Worm (Caenorhabditis elegans) whole organism, young adult: Measurements from ENCODE around the gene F47E1.4.

ENCODE experiments used
- F33H1.4 ChIP-seq: fragments of 200-800 bp; sonication (Bioruptor generic); IDR thresholded peaks from 2 replicates; pipeline ENCODE4 v1.3.6; 2022; ENCODE audit warnings: missing genetic modification reagents, missing genetic modification characterization, missing compliant biosample characterization
- aptf-3 ChIP-seq: fragments of 200-800 bp; sonication (Bioruptor generic); IDR thresholded peaks from 2 replicates; pipeline ENCODE4 v1.3.6; 2022; ENCODE audit warnings: missing genetic modification characterization, missing compliant biosample characterization
- die-1 ChIP-seq: sonication (generic microtip); optimal IDR thresholded peaks from 2 replicates; lab custom pipeline; 2016; ENCODE audit warnings: missing genotype, mild to moderate bottlenecking, missing genetic modification characterization, missing compliant biosample characterization
- dpl-1 ChIP-seq: fragments of 150-350 bp; optimal IDR thresholded peaks from 2 replicates; lab custom pipeline; 2014; ENCODE audit warnings: missing biosample characterization, missing genetic modification reagents, missing genetic modification characterization
- him-1 ChIP-seq: sonication (generic microtip); optimal IDR thresholded peaks from 2 replicates; lab custom pipeline; 2016; ENCODE audit warnings: missing genotype, missing genetic modification reagents, missing genetic modification characterization, missing compliant biosample characterization
- lin-35 ChIP-seq, 3 experiments: fragments of 150-350 bp in 2 of 3; sonication (generic microtip) in 1 of 3; optimal IDR thresholded peaks; 2 replicates each; lab custom pipeline; 2014 to 2018; ENCODE audit warnings: missing biosample characterization in 3 of 3, missing genetic modification characterization in 3 of 3, missing genetic modification reagents in 3 of 3
- lin-54 ChIP-seq: fragments of 200-800 bp; sonication (Bioruptor generic); optimal IDR thresholded peaks from 2 replicates; lab custom pipeline; 2018; ENCODE audit warnings: mild to moderate bottlenecking, missing genetic modification characterization, missing compliant biosample characterization
- mxl-1 ChIP-seq: sonication (generic microtip); optimal IDR thresholded peaks from 2 replicates; lab custom pipeline; 2016; ENCODE audit warnings: missing genetic modification characterization, missing compliant biosample characterization
- sptf-2 ChIP-seq: fragments of 200-800 bp; sonication (Bioruptor generic); optimal IDR thresholded peaks from 2 replicates; lab custom pipeline; 2018; ENCODE audit warnings: mild to moderate bottlenecking, missing genetic modification characterization, missing compliant biosample characterization
- tbp1 ChIP-seq: fragments of 200-800 bp; sonication (Bioruptor generic); optimal IDR thresholded peaks from 2 replicates; lab custom pipeline; 2018; ENCODE audit warnings: mild to moderate bottlenecking, missing genetic modification characterization, missing compliant biosample characterization
- ztf-3 ChIP-seq: fragments of 200-800 bp; sonication (Bioruptor generic); optimal IDR thresholded peaks from 2 replicates; lab custom pipeline; 2018; ENCODE audit warnings: mild to moderate bottlenecking, missing genetic modification characterization, missing compliant biosample characterization

- TF ChIP-seq aptf-3 (GFP tag; lab: Robert Waterston, UW), result no peak
- TF ChIP-seq mxl-1 (tag; lab: Kevin White, UChicago), result no peak
- no peak for TF ChIP-seq him-1 (tag; lab: Kevin White, UChicago)
- no peak for TF ChIP-seq ztf-3 (GFP tag; lab: Kevin White, UChicago)
- TF ChIP-seq die-1 (tag; lab: Kevin White, UChicago), result no peak
- no peak for TF ChIP-seq lin-35 (GFP tag; optimal IDR thresholded peaks at IDR 0.05; lab: Kevin White, UChicago)
- TF ChIP-seq lin-54 (GFP tag; lab: Kevin White, UChicago), result no peak
- TF ChIP-seq F33H1.4 (GFP tag; lab: Robert Waterston, UW), result no peak
- no peak for TF ChIP-seq sptf-2 (GFP tag; lab: Kevin White, UChicago)
- no peak for TF ChIP-seq tbp1 (GFP tag; lab: Kevin White, UChicago)
- TF ChIP-seq dpl-1 (GFP tag; lab: Kevin White, UChicago), result no peak
Observed at ce11 chrX:9089536-9089935, 26.9 kb downstream of the F47E1.4 start.
